Worm (Caenorhabditis elegans) whole organism, late embryonic: Measurements from ENCODE around the gene F36H1.3.

ENCODE experiments used
- C38D4.7 ChIP-seq: fragments of 200-800 bp; sonication (Bioruptor generic); optimal IDR thresholded peaks from 2 replicates; lab custom pipeline; 2018; ENCODE audit warnings: mild to moderate bottlenecking, missing genetic modification characterization, moderate library complexity, missing compliant biosample characterization
- K02D7.2 ChIP-seq: sonication (generic microtip); optimal IDR thresholded peaks from 2 replicates; lab custom pipeline; 2017; ENCODE audit warnings: mild to moderate bottlenecking, missing genetic modification characterization, missing compliant biosample characterization
- elt-2 ChIP-seq: sonication (generic microtip); optimal IDR thresholded peaks from 2 replicates; lab custom pipeline; 2016; ENCODE audit warnings: missing genetic modification reagents, missing genetic modification characterization, missing compliant biosample characterization
- ets-4 ChIP-seq: sonication (generic microtip); optimal IDR thresholded peaks from 2 replicates; lab custom pipeline; 2016; ENCODE audit warnings: missing genetic modification characterization, missing compliant biosample characterization
- fkh-10 ChIP-seq: fragments of 150-350 bp; optimal IDR thresholded peaks from 2 replicates; lab custom pipeline; 2014; ENCODE audit warnings: missing biosample characterization, missing genetic modification reagents, missing genetic modification characterization
- gmeb-2 ChIP-seq: sonication (generic microtip); optimal IDR thresholded peaks from 2 replicates; lab custom pipeline; 2016; ENCODE audit warnings: missing genetic modification characterization, inconsistent platforms, missing compliant biosample characterization
- hlh-30 ChIP-seq: sonication (generic microtip); optimal IDR thresholded peaks from 2 replicates; lab custom pipeline; 2017; ENCODE audit warnings: antibody characterized with exemption, missing genetic modification characterization, missing compliant biosample characterization; ENCODE audit not compliant: insufficient read depth
- odd-2 ChIP-seq: sonication (generic microtip); optimal IDR thresholded peaks from 2 replicates; lab custom pipeline; 2017; ENCODE audit warnings: antibody characterized with exemption, mild to moderate bottlenecking, missing genetic modification characterization, missing compliant biosample characterization
- pag-3 ChIP-seq: sonication (generic microtip); optimal IDR thresholded peaks from 2 replicates; lab custom pipeline; 2016; ENCODE audit warnings: missing compliant biosample characterization, missing genetic modification characterization, borderline replicate concordance
- pat-9 ChIP-seq: fragments of 200-800 bp; sonication (Bioruptor generic); optimal IDR thresholded peaks from 2 replicates; lab custom pipeline; 2018; ENCODE audit warnings: mild to moderate bottlenecking, missing genetic modification characterization, moderate library complexity, missing compliant biosample characterization
- pha-4 ChIP-seq: fragments of 150-350 bp; optimal IDR thresholded peaks from 2 replicates; lab custom pipeline; 2018; ENCODE audit warnings: missing biosample characterization, missing genetic modification reagents, missing genetic modification characterization
- tbx-2 ChIP-seq: sonication (generic microtip); optimal IDR thresholded peaks from 2 replicates; lab custom pipeline; 2016; ENCODE audit warnings: missing genetic modification characterization, missing compliant biosample characterization

ce11 chrIV:11062984-11063613, 13.2 kb downstream of the F36H1.3 start:
- no peak for TF ChIP-seq K02D7.2 (tag; lab: Kevin White, UChicago)
- TF ChIP-seq tbx-2: no peak
- TF ChIP-seq hlh-30 (tag; lab: Kevin White, UChicago): no peak
- TF ChIP-seq odd-2: no peak
- TF ChIP-seq elt-2 (tag; lab: Kevin White, UChicago): no peak
- no peak for TF ChIP-seq ets-4 (tag; lab: Kevin White, UChicago)
- TF ChIP-seq pag-3: no peak
- no peak for TF ChIP-seq fkh-10 (GFP tag; lab: Kevin White, UChicago)
- no peak for TF ChIP-seq gmeb-2 (tag; lab: Kevin White, UChicago)
- no peak for TF ChIP-seq C38D4.7
- no peak for TF ChIP-seq pat-9 (tag; lab: Kevin White, UChicago)
- TF ChIP-seq pha-4 (tag; lab: Kevin White, UChicago): no peak
